Fruit fly (Drosophila melanogaster): ENCODE results near the gene PNUTS.
A peak's percentile ranks its signal among the peaks of the same experiment; 100 is the strongest.

Gene PNUTS

DNA sequence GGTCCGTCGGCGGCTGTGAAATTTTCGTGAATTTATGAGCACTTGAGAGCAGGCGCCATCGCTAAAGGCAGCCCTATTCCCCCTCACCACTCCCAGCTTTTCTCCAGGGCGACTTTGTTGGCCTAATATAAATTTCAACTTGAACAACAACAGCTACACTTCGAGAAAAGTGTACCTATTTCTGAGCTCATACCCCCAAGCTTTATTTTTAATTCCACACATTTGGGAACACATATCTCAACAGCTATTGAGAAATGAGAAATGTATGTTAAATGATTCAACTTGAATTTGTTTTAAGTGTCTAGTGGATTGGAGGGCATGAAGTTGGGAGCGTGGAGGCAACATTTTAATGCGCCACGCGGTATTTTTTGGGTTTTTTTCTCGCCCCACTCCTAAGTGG is 16.5 kb downstream of the PNUTS start (continued):
- TF ChIP-seq btn (GFP tag; optimal IDR thresholded peaks at IDR 0.05) (no peak), sens-2 (GFP tag; IDR thresholded peaks at IDR 0.05) (no peak), Camta (GFP tag; optimal IDR thresholded peaks at IDR 0.05) (no peak), CG4424 (GFP tag; optimal IDR thresholded peaks at IDR 0.05) (no peak), Scr (GFP tag; IDR thresholded peaks at IDR 0.05; ENCODE audit: partially characterized antibody) (no peak), CG7745 (tag; optimal IDR thresholded peaks at IDR 0.05) (no peak), D19A (tag; optimal IDR thresholded peaks at IDR 0.05) (no peak), CG12391 (tag; optimal IDR thresholded peaks at IDR 0.05) (peak; percentile 14), nmo (GFP tag; optimal IDR thresholded peaks at IDR 0.05) (peak; percentile 13), CG6272 (GFP tag; IDR thresholded peaks at IDR 0.05) (no peak), ab (GFP tag; optimal IDR thresholded peaks at IDR 0.05) (no peak), CG17186 (GFP tag; optimal IDR thresholded peaks at IDR 0.05) (no peak), oc (tag; optimal IDR thresholded peaks at IDR 0.05) (no peak), CG11247 (GFP tag; IDR thresholded peaks at IDR 0.05) (no peak), Sox102F (GFP tag; optimal IDR thresholded peaks at IDR 0.05) (peak; percentile 42), Taf1 (GFP tag; IDR thresholded peaks at IDR 0.05) (no peak), CG11085 (GFP tag; IDR thresholded peaks at IDR 0.05) (no peak), Elba2 (GFP tag; optimal IDR thresholded peaks at IDR 0.05) (no peak), CkIIα-i1 (GFP tag; IDR thresholded peaks at IDR 0.05) (no peak), wor (GFP tag; IDR thresholded peaks at IDR 0.05) (no peak), CG4730 (GFP tag; IDR thresholded peaks at IDR 0.05) (no peak), CG9609 (GFP tag; optimal IDR thresholded peaks at IDR 0.05) (no peak), Oli (tag; optimal IDR thresholded peaks at IDR 0.05) (peak; percentile 20), pzg (GFP tag; optimal IDR thresholded peaks at IDR 0.05) (no peak), CG2116 (GFP tag; optimal IDR thresholded peaks at IDR 0.05) (no peak), CG8944 (GFP tag; optimal IDR thresholded peaks at IDR 0.05) (no peak), PHDP (tag; optimal IDR thresholded peaks at IDR 0.05) (peak; percentile 10), Spps (tag; optimal IDR thresholded peaks at IDR 0.05) (no peak), ato (GFP tag; IDR thresholded peaks at IDR 0.05; ENCODE audit: partially characterized antibody) (no peak), Fer1 (GFP tag; optimal IDR thresholded peaks at IDR 0.05) (no peak), CG32532 (GFP tag; IDR thresholded peaks at IDR 0.05) (no peak), CG31365 (tag; optimal IDR thresholded peaks at IDR 0.05) (no peak), unpg (GFP tag; optimal IDR thresholded peaks at IDR 0.05) (no peak), CG6683 (GFP tag; optimal IDR thresholded peaks at IDR 0.05) (no peak), peb (GFP tag; IDR thresholded peaks at IDR 0.05) (no peak), CG13123 (GFP tag; optimal IDR thresholded peaks at IDR 0.05) (no peak), Atf-2 (GFP tag; optimal IDR thresholded peaks at IDR 0.05) (no peak), dmrt99B (tag; optimal IDR thresholded peaks at IDR 0.05) (peak; percentile 54), bbx (GFP tag; IDR thresholded peaks at IDR 0.05; ENCODE audit: partially characterized antibody) (no peak), YL-1 (GFP tag; optimal IDR thresholded peaks at IDR 0.05) (no peak), eyg (GFP tag; optimal IDR thresholded peaks at IDR 0.05) (no peak), chn (GFP tag; optimal IDR thresholded peaks at IDR 0.05) (no peak), CG13894 (tag; optimal IDR thresholded peaks at IDR 0.05) (no peak), CG2120 (GFP tag; optimal IDR thresholded peaks at IDR 0.05) (no peak), Hr78 (GFP tag; optimal IDR thresholded peaks at IDR 0.05) (no peak), jigr1 (GFP tag; IDR thresholded peaks at IDR 0.05) (no peak), crol (GFP tag; IDR thresholded peaks at IDR 0.05) (no peak), cg (GFP tag; optimal IDR thresholded peaks at IDR 0.05) (no peak), CG8388 (GFP tag; optimal IDR thresholded peaks at IDR 0.05) (no peak), bigmax (GFP tag; optimal IDR thresholded peaks at IDR 0.05) (no peak), CG14050 (GFP tag; IDR thresholded peaks at IDR 0.05) (no peak), Bgb (GFP tag; IDR thresholded peaks at IDR 0.05; ENCODE audit: partially characterized antibody) (no peak)

Measured in whole organism, embryonic.